Worm (Caenorhabditis elegans) whole organism, L2 larva: ENCODE results near the gene srz-72.

ENCODE experiments used
- C34F6.9 ChIP-seq: fragments of 150-350 bp; optimal IDR thresholded peaks from 2 replicates; lab custom pipeline; 2014; ENCODE audit warnings: missing biosample characterization, missing genetic modification characterization
- F13H6.1 ChIP-seq: sonication (generic microtip); optimal IDR thresholded peaks from 2 replicates; lab custom pipeline; 2016; ENCODE audit warnings: missing genetic modification characterization, missing compliant biosample characterization
- R02D3.7 ChIP-seq: fragments of 150-350 bp; optimal IDR thresholded peaks from 2 replicates; lab custom pipeline; 2014; ENCODE audit warnings: missing biosample characterization, missing genetic modification characterization
- alr-1 ChIP-seq: fragments of 150-350 bp; optimal IDR thresholded peaks from 2 replicates; lab custom pipeline; 2014; ENCODE audit warnings: missing biosample characterization, missing genetic modification characterization
- aly-2 ChIP-seq: fragments of 150-350 bp; optimal IDR thresholded peaks from 2 replicates; lab custom pipeline; 2014; ENCODE audit warnings: missing biosample characterization, missing genetic modification characterization
- ama-1 ChIP-seq: fragments of 150-350 bp; optimal IDR thresholded peaks from 2 replicates; lab custom pipeline; 2018; ENCODE audit warnings: inconsistent platforms
- ceh-82 ChIP-seq: fragments of 150-350 bp; optimal IDR thresholded peaks from 2 replicates; lab custom pipeline; 2014; ENCODE audit warnings: missing biosample characterization, missing genetic modification characterization
- crh-2 ChIP-seq: sonication (generic microtip); optimal IDR thresholded peaks from 2 replicates; lab custom pipeline; 2017; ENCODE audit warnings: missing biosample characterization, missing genetic modification characterization
- dmd-4 ChIP-seq: sonication (generic microtip); optimal IDR thresholded peaks from 2 replicates; lab custom pipeline; 2017; ENCODE audit warnings: missing biosample characterization, missing genetic modification characterization
- elt-1 ChIP-seq: fragments of 150-350 bp; optimal IDR thresholded peaks from 2 replicates; lab custom pipeline; 2014; ENCODE audit warnings: missing biosample characterization, missing genetic modification characterization
- elt-3 ChIP-seq: sonication (generic microtip); optimal IDR thresholded peaks from 2 replicates; lab custom pipeline; 2017; ENCODE audit warnings: missing biosample characterization, missing genetic modification characterization
- fos-1 ChIP-seq: fragments of 150-350 bp; optimal IDR thresholded peaks from 2 replicates; lab custom pipeline; 2014; ENCODE audit warnings: missing biosample characterization, missing genetic modification characterization
- lin-11 ChIP-seq: fragments of 150-350 bp; sonication (generic microtip); optimal IDR thresholded peaks from 2 replicates; lab custom pipeline; 2014; ENCODE audit warnings: missing biosample characterization, missing genetic modification characterization, inconsistent platforms, mixed read lengths
- lin-13 ChIP-seq: fragments of 150-350 bp; optimal IDR thresholded peaks from 2 replicates; lab custom pipeline; 2014; ENCODE audit warnings: missing biosample characterization, missing genetic modification reagents, missing genetic modification characterization
- lin-39 ChIP-seq: fragments of 150-350 bp; optimal IDR thresholded peaks from 2 replicates; lab custom pipeline; 2014; ENCODE audit warnings: missing biosample characterization, missing genetic modification reagents, missing genetic modification characterization
- lsy-2 ChIP-seq, 2 experiments: fragments of 150-350 bp in 1 of 2; sonication (generic microtip) in 1 of 2; optimal IDR thresholded peaks; 2 replicates each; lab custom pipeline; 2014 to 2017; ENCODE audit warnings: missing biosample characterization in 2 of 2, missing genetic modification characterization in 2 of 2
- mbf-1 ChIP-seq: sonication (generic microtip); optimal IDR thresholded peaks from 2 replicates; lab custom pipeline; 2017; ENCODE audit warnings: missing biosample characterization, missing genetic modification characterization
- mdl-1 ChIP-seq, 2 experiments: fragments of 150-350 bp in 1 of 2; sonication (generic microtip) in 1 of 2; optimal IDR thresholded peaks; 2 replicates each; lab custom pipeline; 2017; ENCODE audit warnings: missing biosample characterization in 2 of 2, missing genetic modification characterization in 2 of 2
- nhr-10 ChIP-seq: sonication (generic microtip); optimal IDR thresholded peaks from 2 replicates; lab custom pipeline; 2017; ENCODE audit warnings: missing biosample characterization, missing genetic modification characterization
- nhr-11 ChIP-seq: fragments of 150-350 bp; optimal IDR thresholded peaks from 2 replicates; lab custom pipeline; 2014; ENCODE audit warnings: missing biosample characterization, missing genetic modification characterization
- nhr-129 ChIP-seq: fragments of 150-350 bp; optimal IDR thresholded peaks from 2 replicates; lab custom pipeline; 2014; ENCODE audit warnings: missing biosample characterization, missing genetic modification characterization
- nhr-21 ChIP-seq: fragments of 150-350 bp; optimal IDR thresholded peaks from 2 replicates; lab custom pipeline; 2014; ENCODE audit warnings: missing biosample characterization, missing genetic modification characterization
- nhr-6 ChIP-seq: fragments of 150-350 bp; optimal IDR thresholded peaks from 2 replicates; lab custom pipeline; 2014; ENCODE audit warnings: missing biosample characterization, missing genetic modification characterization
- nhr-77 ChIP-seq: fragments of 150-350 bp; optimal IDR thresholded peaks from 2 replicates; lab custom pipeline; 2014; ENCODE audit warnings: missing biosample characterization, missing genetic modification characterization
- peb-1 ChIP-seq: fragments of 150-350 bp; optimal IDR thresholded peaks from 2 replicates; lab custom pipeline; 2014; ENCODE audit warnings: missing biosample characterization, missing genetic modification characterization
- skn-1 ChIP-seq: sonication (generic microtip); optimal IDR thresholded peaks from 2 replicates; lab custom pipeline; 2017; ENCODE audit warnings: missing biosample characterization, missing genetic modification characterization
- sma-3 ChIP-seq: sonication (generic microtip); optimal IDR thresholded peaks from 2 replicates; lab custom pipeline; 2016; ENCODE audit warnings: missing genetic modification reagents, missing genetic modification characterization, missing compliant biosample characterization
- sma-9 ChIP-seq, 2 experiments: fragments of 150-350 bp in 1 of 2; sonication (generic microtip) in 1 of 2; optimal IDR thresholded peaks; 2 replicates each; lab custom pipeline; 2014 to 2016; ENCODE audit warnings: missing genetic modification characterization in 2 of 2, mild to moderate bottlenecking in 1 of 2, missing biosample characterization in 1 of 2, missing compliant biosample characterization in 1 of 2, missing genetic modification reagents in 1 of 2, moderate library complexity in 1 of 2
- snpc-4 ChIP-seq: fragments of 150-350 bp; optimal IDR thresholded peaks from 2 replicates; lab custom pipeline; 2014; ENCODE audit warnings: missing biosample characterization, missing genetic modification characterization
- unc-39 ChIP-seq: fragments of 150-350 bp; optimal IDR thresholded peaks from 2 replicates; lab custom pipeline; 2014; ENCODE audit warnings: missing biosample characterization, missing genetic modification characterization
- unc-55 ChIP-seq: fragments of 150-350 bp; sonication (generic microtip); optimal IDR thresholded peaks from 3 replicates; lab custom pipeline; 2014; ENCODE audit warnings: missing biosample characterization, missing genetic modification reagents, missing genetic modification characterization
- unc-62 ChIP-seq: fragments of 150-350 bp; optimal IDR thresholded peaks from 2 replicates; lab custom pipeline; 2014; ENCODE audit warnings: missing biosample characterization, missing genetic modification reagents, missing genetic modification characterization
- zag-1 ChIP-seq: fragments of 150-350 bp; optimal IDR thresholded peaks from 2 replicates; lab custom pipeline; 2014; ENCODE audit warnings: missing biosample characterization, missing genetic modification characterization
- ztf-11 ChIP-seq: sonication (generic microtip); optimal IDR thresholded peaks from 2 replicates; lab custom pipeline; 2017; ENCODE audit warnings: missing biosample characterization, missing genetic modification characterization
- ztf-4 ChIP-seq: fragments of 150-350 bp; optimal IDR thresholded peaks from 2 replicates; lab custom pipeline; 2014; ENCODE audit warnings: missing biosample characterization, missing genetic modification characterization

srz-72 gene

ce11 chrIV:16323373-16323772 lies 24.4 kb downstream of the srz-72 start, which contains the start of gene srz-104:
srz-104 (plus strand) TSS chrIV:16323673.
- TF ChIP-seq elt-1, result no peak
- TF ChIP-seq ztf-11 (tag; lab: Kevin White, UChicago), result no peak
- TF ChIP-seq ceh-82 (tag; lab: Kevin White, UChicago), result no peak
- TF ChIP-seq snpc-4 (tag; lab: Kevin White, UChicago), result no peak
- TF ChIP-seq nhr-77 (tag; lab: Kevin White, UChicago), result no peak
- no peak for TF ChIP-seq nhr-11 (tag; lab: Kevin White, UChicago)
- no peak for TF ChIP-seq lsy-2 (tag; optimal IDR thresholded peaks at IDR 0.05; lab: Kevin White, UChicago)
- no peak for TF ChIP-seq nhr-6 (tag; lab: Kevin White, UChicago)
- TF ChIP-seq zag-1 (tag; lab: Kevin White, UChicago), result no peak
- TF ChIP-seq ztf-4, result no peak

- no peak for TF ChIP-seq nhr-21
- no peak for TF ChIP-seq aly-2 (tag; lab: Kevin White, UChicago)
- TF ChIP-seq sma-3 (GFP tag; lab: Kevin White, UChicago), result no peak
- no peak for TF ChIP-seq ztf-11 (tag; lab: Kevin White, UChicago)
- TF ChIP-seq crh-2 (tag; lab: Kevin White, UChicago), result no peak
Measured at ce11 chrIV:16324589-16324988, 25.6 kb downstream of the srz-72 start, which contains the start of gene srz-105. srz-105 (plus strand) TSS chrIV:16324889.

- TF ChIP-seq peb-1, result no peak
- no peak for TF ChIP-seq R02D3.7 (tag; lab: Kevin White, UChicago)
- no peak for TF ChIP-seq skn-1
- no peak for TF ChIP-seq zag-1 (tag; lab: Kevin White, UChicago)
Measured at ce11 chrIV:16328519-16328918, 29.6 kb downstream of the srz-72 start, which contains the start of gene K03D3.2. K03D3.2 (minus strand) TSS chrIV:16328619.

ce11 chrIV:16329159-16329558 lies 30.2 kb downstream of the srz-72 start, which contains the start of gene srz-74:
srz-74 (plus strand) TSS chrIV:16329459.
- TF ChIP-seq lin-13 (GFP tag; lab: Kevin White, UChicago) (no peak), aly-2 (tag; lab: Kevin White, UChicago) (no peak), dmd-4 (tag; lab: Kevin White, UChicago) (no peak), elt-3 (tag; lab: Kevin White, UChicago) (no peak), lin-11 (tag; lab: Kevin White, UChicago) (no peak), nhr-77 (tag; lab: Kevin White, UChicago) (no peak), nhr-6 (tag; lab: Kevin White, UChicago) (no peak), crh-2 (tag; lab: Kevin White, UChicago) (no peak), unc-62 (GFP tag; lab: Kevin White, UChicago) (no peak), ama-1 (lab: Kevin White, UChicago) (no peak), alr-1 (no peak), F13H6.1 (tag; lab: Kevin White, UChicago) (no peak)

- no peak for TF ChIP-seq nhr-129 (tag; lab: Kevin White, UChicago)
- no peak for TF ChIP-seq mbf-1 (tag; lab: Kevin White, UChicago)
- no peak for TF ChIP-seq sma-9 (GFP tag; optimal IDR thresholded peaks at IDR 0.05; lab: Kevin White, UChicago)
- TF ChIP-seq sma-9 (tag; optimal IDR thresholded peaks at IDR 0.05; lab: Kevin White, UChicago), result no peak
- TF ChIP-seq fos-1 (tag; lab: Kevin White, UChicago), result no peak
- TF ChIP-seq lin-13 (GFP tag; lab: Kevin White, UChicago), result no peak
- TF ChIP-seq lin-39 (tag; lab: Kevin White, UChicago), result no peak
- TF ChIP-seq F13H6.1 (tag; lab: Kevin White, UChicago), result no peak
- TF ChIP-seq nhr-77 (tag; lab: Kevin White, UChicago), result no peak
- TF ChIP-seq nhr-10, result no peak
- TF ChIP-seq C34F6.9 (tag; lab: Kevin White, UChicago), result no peak
- TF ChIP-seq skn-1, result no peak
- no peak for TF ChIP-seq mdl-1 (tag; optimal IDR thresholded peaks at IDR 0.05; lab: Kevin White, UChicago)
- no peak for TF ChIP-seq unc-39 (tag; lab: Kevin White, UChicago)
- TF ChIP-seq unc-55 (GFP tag; lab: Kevin White, UChicago), result no peak
- TF ChIP-seq lin-11 (tag; lab: Kevin White, UChicago), result no peak
Measured at ce11 chrIV:16330508-16330907, 31.6 kb downstream of the srz-72 start.
